Worm (Caenorhabditis elegans) whole organism, L2 larva: Measurements from ENCODE around the gene pfn-3.

Experiments
- C34F6.9 ChIP-seq: fragments of 150-350 bp; optimal IDR thresholded peaks from 2 replicates; lab custom pipeline; 2014; ENCODE audit warnings: missing biosample characterization, missing genetic modification characterization
- F13H6.1 ChIP-seq: sonication (generic microtip); optimal IDR thresholded peaks from 2 replicates; lab custom pipeline; 2016; ENCODE audit warnings: missing genetic modification characterization, missing compliant biosample characterization
- R02D3.7 ChIP-seq: fragments of 150-350 bp; optimal IDR thresholded peaks from 2 replicates; lab custom pipeline; 2014; ENCODE audit warnings: missing biosample characterization, missing genetic modification characterization
- alr-1 ChIP-seq: fragments of 150-350 bp; optimal IDR thresholded peaks from 2 replicates; lab custom pipeline; 2014; ENCODE audit warnings: missing biosample characterization, missing genetic modification characterization
- aly-2 ChIP-seq: fragments of 150-350 bp; optimal IDR thresholded peaks from 2 replicates; lab custom pipeline; 2014; ENCODE audit warnings: missing biosample characterization, missing genetic modification characterization
- ama-1 ChIP-seq: fragments of 150-350 bp; optimal IDR thresholded peaks from 2 replicates; lab custom pipeline; 2018; ENCODE audit warnings: inconsistent platforms
- blmp-1 ChIP-seq: sonication (generic microtip); optimal IDR thresholded peaks from 2 replicates; lab custom pipeline; 2017; ENCODE audit warnings: missing genetic modification characterization, mild to moderate bottlenecking, missing compliant biosample characterization, antibody characterized with exemption, moderate library complexity; ENCODE audit not compliant: insufficient read depth
- ceh-16 ChIP-seq: fragments of 150-350 bp; optimal IDR thresholded peaks from 2 replicates; lab custom pipeline; 2014; ENCODE audit warnings: missing biosample characterization, missing genetic modification characterization
- ceh-82 ChIP-seq: fragments of 150-350 bp; optimal IDR thresholded peaks from 2 replicates; lab custom pipeline; 2014; ENCODE audit warnings: missing biosample characterization, missing genetic modification characterization
- crh-2 ChIP-seq: sonication (generic microtip); optimal IDR thresholded peaks from 2 replicates; lab custom pipeline; 2017; ENCODE audit warnings: missing biosample characterization, missing genetic modification characterization
- dmd-4 ChIP-seq: sonication (generic microtip); optimal IDR thresholded peaks from 2 replicates; lab custom pipeline; 2017; ENCODE audit warnings: missing biosample characterization, missing genetic modification characterization
- egl-27 ChIP-seq: sonication (generic microtip); optimal IDR thresholded peaks from 3 replicates; lab custom pipeline; 2017; ENCODE audit warnings: missing biosample characterization, missing genetic modification reagents, missing genetic modification characterization
- elt-1 ChIP-seq: fragments of 150-350 bp; optimal IDR thresholded peaks from 2 replicates; lab custom pipeline; 2014; ENCODE audit warnings: missing biosample characterization, missing genetic modification characterization
- fos-1 ChIP-seq: fragments of 150-350 bp; optimal IDR thresholded peaks from 2 replicates; lab custom pipeline; 2014; ENCODE audit warnings: missing biosample characterization, missing genetic modification characterization
- gmeb-1 ChIP-seq: fragments of 150-350 bp; optimal IDR thresholded peaks from 2 replicates; lab custom pipeline; 2014; ENCODE audit warnings: missing biosample characterization, missing genetic modification characterization
- lin-11 ChIP-seq: fragments of 150-350 bp; sonication (generic microtip); optimal IDR thresholded peaks from 2 replicates; lab custom pipeline; 2014; ENCODE audit warnings: missing biosample characterization, missing genetic modification characterization, inconsistent platforms, mixed read lengths
- lin-13 ChIP-seq: fragments of 150-350 bp; optimal IDR thresholded peaks from 2 replicates; lab custom pipeline; 2014; ENCODE audit warnings: missing biosample characterization, missing genetic modification reagents, missing genetic modification characterization
- lin-39 ChIP-seq: fragments of 150-350 bp; optimal IDR thresholded peaks from 2 replicates; lab custom pipeline; 2014; ENCODE audit warnings: missing biosample characterization, missing genetic modification reagents, missing genetic modification characterization
- lsy-2 ChIP-seq, 2 experiments: fragments of 150-350 bp in 1 of 2; sonication (generic microtip) in 1 of 2; optimal IDR thresholded peaks; 2 replicates each; lab custom pipeline; 2014 to 2017; ENCODE audit warnings: missing biosample characterization in 2 of 2, missing genetic modification characterization in 2 of 2
- mab-5 ChIP-seq: fragments of 150-350 bp; optimal IDR thresholded peaks from 2 replicates; lab custom pipeline; 2014; ENCODE audit warnings: missing biosample characterization, missing genetic modification characterization
- mbf-1 ChIP-seq: sonication (generic microtip); optimal IDR thresholded peaks from 2 replicates; lab custom pipeline; 2017; ENCODE audit warnings: missing biosample characterization, missing genetic modification characterization
- mdl-1 ChIP-seq, 2 experiments: fragments of 150-350 bp in 1 of 2; sonication (generic microtip) in 1 of 2; optimal IDR thresholded peaks; 2 replicates each; lab custom pipeline; 2017; ENCODE audit warnings: missing biosample characterization in 2 of 2, missing genetic modification characterization in 2 of 2
- nhr-10 ChIP-seq: sonication (generic microtip); optimal IDR thresholded peaks from 2 replicates; lab custom pipeline; 2017; ENCODE audit warnings: missing biosample characterization, missing genetic modification characterization
- nhr-11 ChIP-seq: fragments of 150-350 bp; optimal IDR thresholded peaks from 2 replicates; lab custom pipeline; 2014; ENCODE audit warnings: missing biosample characterization, missing genetic modification characterization
- nhr-12 ChIP-seq: fragments of 150-350 bp; optimal IDR thresholded peaks from 2 replicates; lab custom pipeline; 2014; ENCODE audit warnings: missing biosample characterization, missing genetic modification characterization
- nhr-129 ChIP-seq: fragments of 150-350 bp; optimal IDR thresholded peaks from 2 replicates; lab custom pipeline; 2014; ENCODE audit warnings: missing biosample characterization, missing genetic modification characterization
- nhr-23 ChIP-seq: fragments of 150-350 bp; optimal IDR thresholded peaks from 2 replicates; lab custom pipeline; 2014; ENCODE audit warnings: missing biosample characterization, missing genetic modification reagents, missing genetic modification characterization
- nhr-237 ChIP-seq: fragments of 150-350 bp; optimal IDR thresholded peaks from 2 replicates; lab custom pipeline; 2014; ENCODE audit warnings: missing biosample characterization, missing genetic modification characterization
- nhr-25 ChIP-seq: fragments of 150-350 bp; sonication (generic microtip); optimal IDR thresholded peaks from 3 replicates; lab custom pipeline; 2014; ENCODE audit warnings: missing biosample characterization, missing genetic modification characterization
- nhr-6 ChIP-seq: fragments of 150-350 bp; optimal IDR thresholded peaks from 2 replicates; lab custom pipeline; 2014; ENCODE audit warnings: missing biosample characterization, missing genetic modification characterization
- nhr-77 ChIP-seq: fragments of 150-350 bp; optimal IDR thresholded peaks from 2 replicates; lab custom pipeline; 2014; ENCODE audit warnings: missing biosample characterization, missing genetic modification characterization
- peb-1 ChIP-seq: fragments of 150-350 bp; optimal IDR thresholded peaks from 2 replicates; lab custom pipeline; 2014; ENCODE audit warnings: missing biosample characterization, missing genetic modification characterization
- sem-4 ChIP-seq: fragments of 150-350 bp; optimal IDR thresholded peaks from 2 replicates; lab custom pipeline; 2014; ENCODE audit warnings: missing biosample characterization, missing genetic modification reagents, missing genetic modification characterization
- skn-1 ChIP-seq: sonication (generic microtip); optimal IDR thresholded peaks from 2 replicates; lab custom pipeline; 2017; ENCODE audit warnings: missing biosample characterization, missing genetic modification characterization
- sma-3 ChIP-seq: sonication (generic microtip); optimal IDR thresholded peaks from 2 replicates; lab custom pipeline; 2016; ENCODE audit warnings: missing genetic modification reagents, missing genetic modification characterization, missing compliant biosample characterization
- sma-9 ChIP-seq, 2 experiments: fragments of 150-350 bp in 1 of 2; sonication (generic microtip) in 1 of 2; optimal IDR thresholded peaks; 2 replicates each; lab custom pipeline; 2014 to 2016; ENCODE audit warnings: missing genetic modification characterization in 2 of 2, mild to moderate bottlenecking in 1 of 2, missing biosample characterization in 1 of 2, missing compliant biosample characterization in 1 of 2, missing genetic modification reagents in 1 of 2, moderate library complexity in 1 of 2
- snpc-4 ChIP-seq: fragments of 150-350 bp; optimal IDR thresholded peaks from 2 replicates; lab custom pipeline; 2014; ENCODE audit warnings: missing biosample characterization, missing genetic modification characterization
- unc-39 ChIP-seq: fragments of 150-350 bp; optimal IDR thresholded peaks from 2 replicates; lab custom pipeline; 2014; ENCODE audit warnings: missing biosample characterization, missing genetic modification characterization
- unc-55 ChIP-seq: fragments of 150-350 bp; sonication (generic microtip); optimal IDR thresholded peaks from 3 replicates; lab custom pipeline; 2014; ENCODE audit warnings: missing biosample characterization, missing genetic modification reagents, missing genetic modification characterization
- unc-62 ChIP-seq: fragments of 150-350 bp; optimal IDR thresholded peaks from 2 replicates; lab custom pipeline; 2014; ENCODE audit warnings: missing biosample characterization, missing genetic modification reagents, missing genetic modification characterization
- zag-1 ChIP-seq: fragments of 150-350 bp; optimal IDR thresholded peaks from 2 replicates; lab custom pipeline; 2014; ENCODE audit warnings: missing biosample characterization, missing genetic modification characterization
- ztf-11 ChIP-seq: sonication (generic microtip); optimal IDR thresholded peaks from 2 replicates; lab custom pipeline; 2017; ENCODE audit warnings: missing biosample characterization, missing genetic modification characterization
- ztf-4 ChIP-seq: fragments of 150-350 bp; optimal IDR thresholded peaks from 2 replicates; lab custom pipeline; 2014; ENCODE audit warnings: missing biosample characterization, missing genetic modification characterization

Gene pfn-3

ce11 chrX:1080549-1080948 lies at the start of gene pfn-3:
TSS of gene pfn-3 (minus strand) at chrX:1080649.
- TF ChIP-seq sma-9 (GFP tag; optimal IDR thresholded peaks at IDR 0.05; lab: Kevin White, UChicago), result peak; percentile 50
- no peak for TF ChIP-seq sma-9 (tag; optimal IDR thresholded peaks at IDR 0.05; lab: Kevin White, UChicago)
- no peak for TF ChIP-seq sma-3 (GFP tag; lab: Kevin White, UChicago)
- peak; percentile 9 for TF ChIP-seq C34F6.9 (tag; lab: Kevin White, UChicago)
- TF ChIP-seq nhr-129 (tag; lab: Kevin White, UChicago), result peak; percentile 48
- no peak for TF ChIP-seq ztf-11 (tag; lab: Kevin White, UChicago)
- TF ChIP-seq peb-1 (tag; lab: Kevin White, UChicago), result no peak

ce11 chrX:1128503-1129036 lies 48.1 kb upstream of the pfn-3 start, which contains the start of gene snx-1:
TSS of gene snx-1 (plus strand) at chrX:1128986.
- TF ChIP-seq aly-2 (tag; lab: Kevin White, UChicago) (no peak), mdl-1 (tag; optimal IDR thresholded peaks at IDR 0.05; lab: Kevin White, UChicago) (peak in 1 of 2 experiments; percentile 68), nhr-12 (no peak), lin-11 (peak; percentile 0), unc-55 (GFP tag; lab: Kevin White, UChicago) (peak; percentile 55), gmeb-1 (tag; lab: Kevin White, UChicago) (peak; percentile 30), sma-3 (GFP tag; lab: Kevin White, UChicago) (peak; percentile 62), peb-1 (tag; lab: Kevin White, UChicago) (no peak), alr-1 (tag; lab: Kevin White, UChicago) (no peak), dmd-4 (tag; lab: Kevin White, UChicago) (no peak), sma-9 (GFP tag; optimal IDR thresholded peaks at IDR 0.05; lab: Kevin White, UChicago) (peak; percentile 5), sma-9 (tag; optimal IDR thresholded peaks at IDR 0.05; lab: Kevin White, UChicago) (no peak), fos-1 (peak; percentile 94), R02D3.7 (no peak), nhr-23 (tag; lab: Kevin White, UChicago) (no peak), nhr-25 (tag; lab: Kevin White, UChicago) (peak; percentile 21), ama-1 (no peak), nhr-11 (tag; lab: Kevin White, UChicago) (no peak), nhr-237 (tag; lab: Kevin White, UChicago) (no peak), elt-1 (no peak), sem-4 (no peak), F13H6.1 (tag; lab: Kevin White, UChicago) (peak; percentile 23), C34F6.9 (tag; lab: Kevin White, UChicago) (peak; percentile 54), skn-1 (no peak), snpc-4 (tag; lab: Kevin White, UChicago) (no peak), nhr-77 (tag; lab: Kevin White, UChicago) (no peak), nhr-129 (tag; lab: Kevin White, UChicago) (peak; percentile 61), mbf-1 (tag; lab: Kevin White, UChicago) (no peak), nhr-10 (tag; lab: Kevin White, UChicago) (no peak), crh-2 (peak; percentile 49), unc-62 (GFP tag; lab: Kevin White, UChicago) (no peak), ztf-4 (no peak), zag-1 (tag; lab: Kevin White, UChicago) (no peak), ceh-16 (tag; lab: Kevin White, UChicago) (peak; percentile 18), unc-39 (tag; lab: Kevin White, UChicago) (no peak), lin-39 (tag; lab: Kevin White, UChicago) (no peak), ceh-82 (tag; lab: Kevin White, UChicago) (no peak), blmp-1 (tag; lab: Kevin White, UChicago) (no peak), nhr-6 (tag; lab: Kevin White, UChicago) (no peak), lsy-2 (tag; optimal IDR thresholded peaks at IDR 0.05; lab: Kevin White, UChicago) (peak in 1 of 2 experiments; percentile 24)

ce11 chrX:1126207-1126606 lies 45.8 kb upstream of the pfn-3 start:
- TF ChIP-seq egl-27 (tag; lab: Kevin White, UChicago), result no peak
- no peak for TF ChIP-seq lin-13 (GFP tag; lab: Kevin White, UChicago)
- no peak for TF ChIP-seq nhr-129 (tag; lab: Kevin White, UChicago)
- TF ChIP-seq mab-5 (tag; lab: Kevin White, UChicago), result no peak
- TF ChIP-seq mbf-1 (tag; lab: Kevin White, UChicago), result no peak
- TF ChIP-seq ztf-11 (tag; lab: Kevin White, UChicago), result no peak
- no peak for TF ChIP-seq ama-1
- TF ChIP-seq sma-3 (GFP tag; lab: Kevin White, UChicago), result no peak
- TF ChIP-seq nhr-77 (tag; lab: Kevin White, UChicago), result no peak
- TF ChIP-seq lin-11, result no peak
- no peak for TF ChIP-seq crh-2
- TF ChIP-seq unc-62 (GFP tag; lab: Kevin White, UChicago), result no peak
- no peak for TF ChIP-seq fos-1
- TF ChIP-seq nhr-12, result no peak
